Worm (Caenorhabditis elegans) whole organism, L1 larva: ENCODE data around the gene irk-1.

Experiments used
- C16A3.4 ChIP-seq: fragments of 150-350 bp; optimal IDR thresholded peaks from 2 replicates; lab custom pipeline; 2014; ENCODE audit warnings: missing biosample characterization, missing genetic modification characterization
- C34B4.2 ChIP-seq: sonication (generic microtip); optimal IDR thresholded peaks from 2 replicates; lab custom pipeline; 2017; ENCODE audit warnings: mild to moderate bottlenecking, missing genetic modification characterization, missing compliant biosample characterization
- F16B12.6 ChIP-seq: fragments of 150-350 bp; optimal IDR thresholded peaks from 2 replicates; lab custom pipeline; 2014; ENCODE audit warnings: missing biosample characterization, missing genetic modification characterization
- aha-1 ChIP-seq: fragments of 150-350 bp; optimal IDR thresholded peaks from 2 replicates; lab custom pipeline; 2014; ENCODE audit warnings: missing biosample characterization, missing genetic modification characterization
- alr-1 ChIP-seq: fragments of 200-800 bp; sonication (Bioruptor generic); optimal IDR thresholded peaks from 2 replicates; lab custom pipeline; 2018; ENCODE audit warnings: borderline replicate concordance, mild to moderate bottlenecking, missing genetic modification characterization, missing compliant biosample characterization
- ama-1 ChIP-seq: fragments of 150-350 bp; optimal IDR thresholded peaks from 2 replicates; lab custom pipeline; 2014
- blmp-1 ChIP-seq: fragments of 150-350 bp; optimal IDR thresholded peaks from 2 replicates; lab custom pipeline; 2014; ENCODE audit warnings: missing biosample characterization, missing genetic modification characterization
- ceh-8 ChIP-seq: fragments of 200-800 bp; sonication (Bioruptor generic); optimal IDR thresholded peaks from 2 replicates; lab custom pipeline; 2018; ENCODE audit warnings: mild to moderate bottlenecking, missing genetic modification characterization, moderate library complexity, missing compliant biosample characterization
- ceh-82 ChIP-seq, 3 experiments: fragments of 150-350 bp in 1 of 3; sonication (generic microtip) in 2 of 3; optimal IDR thresholded peaks; 2 replicates each; lab custom pipeline; 2014 to 2017; ENCODE audit warnings: missing biosample characterization in 3 of 3, missing genetic modification characterization in 3 of 3
- ceh-88 ChIP-seq: fragments of 200-800 bp; sonication (Bioruptor generic); IDR thresholded peaks from 2 replicates; pipeline ENCODE4 v1.3.6; 2022; ENCODE audit warnings: missing genetic modification characterization, missing compliant biosample characterization
- ces-1 ChIP-seq: fragments of 150-350 bp; optimal IDR thresholded peaks from 2 replicates; lab custom pipeline; 2014; ENCODE audit warnings: missing biosample characterization, missing genetic modification reagents, missing genetic modification characterization
- dsc-1 ChIP-seq: sonication (generic microtip); optimal IDR thresholded peaks from 2 replicates; lab custom pipeline; 2016; ENCODE audit warnings: mild to moderate bottlenecking, missing genetic modification characterization, missing compliant biosample characterization
- efl-1 ChIP-seq, 4 experiments: fragments of 150-350 bp; optimal IDR thresholded peaks in 3 of 4; peaks in 1 of 4; 1 replicate in 1 of 4; 2 replicates in 3 of 4; lab custom pipeline; 2014; ENCODE audit warnings: missing biosample characterization in 2 of 4, missing genetic modification characterization in 2 of 4, missing genetic modification reagents in 2 of 4
- efl-3 ChIP-seq: fragments of 200-800 bp; sonication (Bioruptor generic); optimal IDR thresholded peaks from 2 replicates; lab custom pipeline; 2018; ENCODE audit warnings: mild to moderate bottlenecking, missing genetic modification characterization, missing compliant biosample characterization
- egl-13 ChIP-seq: sonication (generic microtip); optimal IDR thresholded peaks from 2 replicates; lab custom pipeline; 2016; ENCODE audit warnings: missing genotype, missing genetic modification reagents, missing genetic modification characterization, missing compliant biosample characterization
- egl-27 ChIP-seq, 2 experiments: fragments of 150-350 bp in 1 of 2; sonication (generic microtip); optimal IDR thresholded peaks; 3 replicates each; lab custom pipeline; 2017 to 2018; ENCODE audit warnings: missing biosample characterization in 2 of 2, missing genetic modification characterization in 2 of 2, missing genetic modification reagents in 2 of 2
- elt-2 ChIP-seq: sonication (generic microtip); optimal IDR thresholded peaks from 2 replicates; lab custom pipeline; 2016; ENCODE audit warnings: missing genetic modification characterization, mild to moderate bottlenecking, inconsistent platforms, missing compliant biosample characterization, missing genetic modification reagents
- elt-3 ChIP-seq, 6 experiments: fragments of 150-350 bp in 1 of 6; sonication (generic microtip); optimal IDR thresholded peaks; 2 replicates each; lab custom pipeline; 2017 to 2018; ENCODE audit warnings: missing biosample characterization in 6 of 6, missing genetic modification characterization in 6 of 6, inconsistent platforms in 1 of 6
- fkh-4 ChIP-seq: sonication (generic microtip); optimal IDR thresholded peaks from 2 replicates; lab custom pipeline; 2016; ENCODE audit warnings: missing compliant biosample characterization, missing genetic modification characterization, borderline replicate concordance
- fkh-8 ChIP-seq: sonication (generic microtip); optimal IDR thresholded peaks from 2 replicates; lab custom pipeline; 2016; ENCODE audit warnings: mild to moderate bottlenecking, missing genetic modification characterization, missing compliant biosample characterization
- fos-1 ChIP-seq: fragments of 150-350 bp; optimal IDR thresholded peaks from 2 replicates; lab custom pipeline; 2014; ENCODE audit warnings: missing biosample characterization, missing genetic modification characterization
- grh-1 ChIP-seq: fragments of 200-800 bp; sonication (Bioruptor generic); IDR thresholded peaks from 2 replicates; pipeline ENCODE4 v1.3.6; 2022; ENCODE audit warnings: missing genetic modification reagents, missing genetic modification characterization, missing compliant biosample characterization
- hlh-4 ChIP-seq: sonication (generic microtip); optimal IDR thresholded peaks from 2 replicates; lab custom pipeline; 2016; ENCODE audit warnings: mild to moderate bottlenecking, missing genetic modification characterization, missing compliant biosample characterization
- irx-1 ChIP-seq: sonication (generic microtip); optimal IDR thresholded peaks from 2 replicates; lab custom pipeline; 2016; ENCODE audit warnings: missing genetic modification characterization, missing compliant biosample characterization
- lin-13 ChIP-seq: fragments of 150-350 bp; optimal IDR thresholded peaks from 2 replicates; lab custom pipeline; 2014; ENCODE audit warnings: missing biosample characterization, missing genetic modification reagents, missing genetic modification characterization
- lin-14 ChIP-seq: fragments of 200-800 bp; sonication (Bioruptor generic); optimal IDR thresholded peaks from 2 replicates; lab custom pipeline; 2018; ENCODE audit warnings: mild to moderate bottlenecking, missing genetic modification characterization, moderate library complexity, missing compliant biosample characterization
- lin-15B ChIP-seq: fragments of 150-350 bp; sonication (generic microtip); optimal IDR thresholded peaks from 3 replicates; lab custom pipeline; 2014; ENCODE audit warnings: missing biosample characterization, missing genetic modification characterization
- lin-35 ChIP-seq, 2 experiments: fragments of 150-350 bp; optimal IDR thresholded peaks; 2 replicates each; lab custom pipeline; 2014; ENCODE audit warnings: missing biosample characterization in 2 of 2, missing genetic modification characterization in 2 of 2, missing genetic modification reagents in 2 of 2
- lsy-2 ChIP-seq, 2 experiments: fragments of 150-350 bp; optimal IDR thresholded peaks; 2 replicates each; lab custom pipeline; 2014; ENCODE audit warnings: missing biosample characterization in 2 of 2, missing genetic modification characterization in 2 of 2
- mab-9 ChIP-seq: fragments of 200-800 bp; sonication (Bioruptor generic); IDR thresholded peaks from 2 replicates; pipeline ENCODE4 v1.3.6; 2022; ENCODE audit warnings: missing genetic modification reagents, missing genetic modification characterization, missing compliant biosample characterization
- mdl-1 ChIP-seq, 2 experiments: fragments of 150-350 bp; optimal IDR thresholded peaks; 2 replicates each; lab custom pipeline; 2014 to 2017; ENCODE audit warnings: missing biosample characterization in 2 of 2, missing genetic modification characterization in 2 of 2, inconsistent platforms in 1 of 2
- mep-1 ChIP-seq: fragments of 150-350 bp; optimal IDR thresholded peaks from 2 replicates; lab custom pipeline; 2014; ENCODE audit warnings: missing biosample characterization, missing genetic modification characterization
- nhr-11 ChIP-seq: fragments of 150-350 bp; optimal IDR thresholded peaks from 2 replicates; lab custom pipeline; 2014; ENCODE audit warnings: missing biosample characterization, missing genetic modification characterization
- nhr-12 ChIP-seq: sonication (generic microtip); optimal IDR thresholded peaks from 2 replicates; lab custom pipeline; 2017; ENCODE audit warnings: missing biosample characterization, missing genetic modification characterization
- nhr-19 ChIP-seq: fragments of 200-800 bp; sonication (Bioruptor generic); conservative IDR thresholded peaks from 2 replicates; pipeline ENCODE4 v1.3.6; 2022; ENCODE audit warnings: missing genetic modification characterization, missing compliant biosample characterization
- nhr-20 ChIP-seq: sonication (generic microtip); optimal IDR thresholded peaks from 2 replicates; lab custom pipeline; 2016; ENCODE audit warnings: mild to moderate bottlenecking, missing genetic modification characterization, missing compliant biosample characterization
- nhr-237 ChIP-seq: fragments of 150-350 bp; optimal IDR thresholded peaks from 2 replicates; lab custom pipeline; 2014; ENCODE audit warnings: missing biosample characterization, missing genetic modification characterization
- nhr-28 ChIP-seq: fragments of 150-350 bp; optimal IDR thresholded peaks from 2 replicates; lab custom pipeline; 2014; ENCODE audit warnings: missing biosample characterization, missing genetic modification characterization
- nhr-71 ChIP-seq: sonication (generic microtip); optimal IDR thresholded peaks from 2 replicates; lab custom pipeline; 2016; ENCODE audit warnings: mild to moderate bottlenecking, missing genetic modification characterization, moderate library complexity, missing compliant biosample characterization
- nhr-77 ChIP-seq: fragments of 150-350 bp; optimal IDR thresholded peaks from 2 replicates; lab custom pipeline; 2014; ENCODE audit warnings: missing biosample characterization, missing genetic modification characterization
- pag-3 ChIP-seq: sonication (generic microtip); optimal IDR thresholded peaks from 2 replicates; lab custom pipeline; 2017; ENCODE audit warnings: missing genetic modification characterization, mild to moderate bottlenecking, missing compliant biosample characterization, antibody characterized with exemption, borderline replicate concordance; ENCODE audit not compliant: insufficient read depth
- rnt-1 ChIP-seq: sonication (generic microtip); optimal IDR thresholded peaks from 2 replicates; lab custom pipeline; 2016; ENCODE audit warnings: mild to moderate bottlenecking, missing genetic modification characterization, moderate library complexity, missing compliant biosample characterization
- skn-1 ChIP-seq: fragments of 150-350 bp; optimal IDR thresholded peaks from 2 replicates; lab custom pipeline; 2014; ENCODE audit warnings: missing biosample characterization, missing genetic modification characterization
- snpc-4 ChIP-seq: fragments of 150-350 bp; optimal IDR thresholded peaks from 2 replicates; lab custom pipeline; 2014; ENCODE audit warnings: missing biosample characterization, missing genetic modification characterization
- sox-4 ChIP-seq: sonication (generic microtip); optimal IDR thresholded peaks from 2 replicates; lab custom pipeline; 2016; ENCODE audit warnings: missing genetic modification characterization, missing compliant biosample characterization
- sup-37 ChIP-seq: fragments of 200-800 bp; sonication (Bioruptor generic); optimal IDR thresholded peaks from 2 replicates; lab custom pipeline; 2018; ENCODE audit warnings: mild to moderate bottlenecking, missing genetic modification characterization, missing compliant biosample characterization
- swsn-7 ChIP-seq: sonication (generic microtip); optimal IDR thresholded peaks from 2 replicates; lab custom pipeline; 2016; ENCODE audit warnings: missing genetic modification characterization, missing compliant biosample characterization
- tbx-2 ChIP-seq: sonication (generic microtip); optimal IDR thresholded peaks from 2 replicates; lab custom pipeline; 2016; ENCODE audit warnings: missing genetic modification characterization, missing compliant biosample characterization
- unc-130 ChIP-seq: fragments of 150-350 bp; optimal IDR thresholded peaks from 2 replicates; lab custom pipeline; 2017; ENCODE audit warnings: missing biosample characterization, missing genetic modification characterization, inconsistent platforms
- unc-62 ChIP-seq: fragments of 150-350 bp; optimal IDR thresholded peaks from 2 replicates; lab custom pipeline; 2014; ENCODE audit warnings: missing biosample characterization, missing genetic modification reagents, missing genetic modification characterization
- unc-86 ChIP-seq: sonication (generic microtip); optimal IDR thresholded peaks from 2 replicates; lab custom pipeline; 2016; ENCODE audit warnings: missing genetic modification characterization, missing compliant biosample characterization
- unc-98 ChIP-seq: fragments of 200-800 bp; sonication (Bioruptor generic); IDR thresholded peaks from 2 replicates; pipeline ENCODE4 v1.3.6; 2022; ENCODE audit warnings: missing genetic modification characterization, missing compliant biosample characterization
- xbp-1 ChIP-seq: sonication (generic microtip); optimal IDR thresholded peaks from 2 replicates; lab custom pipeline; 2016; ENCODE audit warnings: missing genetic modification characterization, missing compliant biosample characterization
- zag-1 ChIP-seq: fragments of 150-350 bp; optimal IDR thresholded peaks from 2 replicates; lab custom pipeline; 2014; ENCODE audit warnings: missing biosample characterization, missing genetic modification characterization

Gene irk-1

ce11 chrX:6744537-6744936 lies 33.4 kb downstream of the irk-1 start:
- TF ChIP-seq fkh-8 (tag; lab: Kevin White, UChicago): no peak
- no peak for TF ChIP-seq snpc-4
- TF ChIP-seq egl-27 (tag; optimal IDR thresholded peaks at IDR 0.05; lab: Kevin White, UChicago): no peak
- no peak for TF ChIP-seq unc-86 (tag; lab: Kevin White, UChicago)
- no peak for TF ChIP-seq zag-1 (tag; lab: Kevin White, UChicago)
- TF ChIP-seq nhr-77 (tag; lab: Kevin White, UChicago): no peak
- TF ChIP-seq aha-1 (tag; lab: Kevin White, UChicago): no peak
- TF ChIP-seq egl-13 (tag; lab: Kevin White, UChicago): no peak
- no peak for TF ChIP-seq swsn-7 (tag; lab: Kevin White, UChicago)
- no peak for TF ChIP-seq nhr-71 (tag; lab: Kevin White, UChicago)
- TF ChIP-seq lin-35 (GFP tag; optimal IDR thresholded peaks at IDR 0.05; lab: Kevin White, UChicago): peak in 1 of 2 experiments; percentile 56
- TF ChIP-seq skn-1: no peak
- no peak for TF ChIP-seq pag-3 (tag; lab: Kevin White, UChicago)
- no peak for TF ChIP-seq efl-1 (optimal IDR thresholded peaks at IDR 0.05; lab: Kevin White, UChicago)
- peak in 1 of 2 experiments; percentile 6 for TF ChIP-seq efl-1 (GFP tag; optimal IDR thresholded peaks at IDR 0.05 in 1 of 2; lab: Kevin White, UChicago)
- TF ChIP-seq hlh-4 (tag; lab: Kevin White, UChicago): no peak
- TF ChIP-seq unc-62 (GFP tag; lab: Kevin White, UChicago): no peak
- TF ChIP-seq ceh-8: no peak
- TF ChIP-seq C34B4.2 (tag; lab: Kevin White, UChicago): no peak
- TF ChIP-seq unc-98 (GFP tag; lab: Robert Waterston, UW): no peak
- no peak for TF ChIP-seq grh-1 (GFP tag; lab: Robert Waterston, UW)
- no peak for TF ChIP-seq F16B12.6 (tag; lab: Kevin White, UChicago)
- no peak for TF ChIP-seq ceh-82 (tag; optimal IDR thresholded peaks at IDR 0.05; lab: Kevin White, UChicago)
- TF ChIP-seq lin-14 (GFP tag; lab: Kevin White, UChicago): no peak
- no peak for TF ChIP-seq nhr-28 (tag; lab: Kevin White, UChicago)
- no peak for TF ChIP-seq ama-1
- TF ChIP-seq sox-4: no peak
- TF ChIP-seq lin-15B (tag; lab: Kevin White, UChicago): no peak
- no peak for TF ChIP-seq mep-1 (tag; lab: Kevin White, UChicago)
- no peak for TF ChIP-seq lsy-2 (tag; optimal IDR thresholded peaks at IDR 0.05; lab: Kevin White, UChicago)
- TF ChIP-seq sup-37 (GFP tag; lab: Kevin White, UChicago): no peak
- no peak for TF ChIP-seq ceh-88
- no peak for TF ChIP-seq alr-1 (tag; lab: Kevin White, UChicago)
- TF ChIP-seq nhr-19 (GFP tag; lab: Robert Waterston, UW): no peak
- TF ChIP-seq elt-2 (tag; lab: Kevin White, UChicago): peak; percentile 62
- TF ChIP-seq nhr-12: no peak
- peak; percentile 6 for TF ChIP-seq nhr-20 (tag; lab: Kevin White, UChicago)
- no peak for TF ChIP-seq ces-1 (GFP tag; lab: Kevin White, UChicago)
- TF ChIP-seq mab-9: no peak
- TF ChIP-seq elt-3 (tag; optimal IDR thresholded peaks at IDR 0.05; lab: Kevin White, UChicago): peak in 5 of 6 experiments; percentile 64 to 94 (median 75)
- TF ChIP-seq tbx-2: no peak
- no peak for TF ChIP-seq unc-130 (tag; lab: Kevin White, UChicago)
- peak; percentile 36 for TF ChIP-seq C16A3.4
- TF ChIP-seq efl-3 (GFP tag; lab: Kevin White, UChicago): no peak
- no peak for TF ChIP-seq lin-13 (GFP tag; lab: Kevin White, UChicago)
- no peak for TF ChIP-seq fkh-4 (tag; lab: Kevin White, UChicago)
- no peak for TF ChIP-seq fos-1 (tag; lab: Kevin White, UChicago)
- TF ChIP-seq rnt-1: no peak
- TF ChIP-seq nhr-11 (tag; lab: Kevin White, UChicago): no peak
- no peak for TF ChIP-seq dsc-1 (tag; lab: Kevin White, UChicago)
- TF ChIP-seq xbp-1 (tag; lab: Kevin White, UChicago): no peak
- TF ChIP-seq mdl-1 (tag; optimal IDR thresholded peaks at IDR 0.05; lab: Kevin White, UChicago): no peak
- no peak for TF ChIP-seq nhr-237 (tag; lab: Kevin White, UChicago)
- peak; percentile 61 for TF ChIP-seq blmp-1
- no peak for TF ChIP-seq irx-1 (tag; lab: Kevin White, UChicago)
